Worm (Caenorhabditis elegans) whole organism, L3 larva: ENCODE data around the gene ZK470.14.

Experiments
- snpc-4 ChIP-seq: fragments of 150-350 bp; optimal IDR thresholded peaks from 2 replicates; lab custom pipeline; 2014; ENCODE audit warnings: missing biosample characterization, missing genetic modification characterization
- zag-1 ChIP-seq: fragments of 150-350 bp; optimal IDR thresholded peaks from 2 replicates; lab custom pipeline; 2014; ENCODE audit warnings: missing biosample characterization, missing genetic modification characterization

ce11 chrX:4146798-4147543 is 20.3 kb upstream of the ZK470.14 start:
- TF ChIP-seq zag-1 (tag; lab: Kevin White, UChicago) (no peak), snpc-4 (no peak)
